Fruit fly (Drosophila melanogaster) whole organism, larva: ENCODE data around the gene CG9150.

Source experiments
- noc ChIP-seq: fragments of 200-800 bp; sonication (Bioruptor generic); optimal IDR thresholded peaks from 3 replicates; lab custom pipeline; 2019; ENCODE audit warnings: missing biosample characterization, mild to moderate bottlenecking, missing genetic modification characterization, moderate library complexity

Gene CG9150

dm6 chr2L:6024345-6024907 is 44.0 kb downstream of the CG9150 start, which contains the start of gene CG9107:
Gene CG9107, minus strand, starts transcription at chr2L:6024539.
- TF ChIP-seq noc (tag; lab: Kevin White, UChicago): no peak

dm6 chr2L:6022793-6023192 is 45.6 kb downstream of the CG9150 start:
- TF ChIP-seq noc (tag; lab: Kevin White, UChicago): no peak

- no peak for TF ChIP-seq noc (tag; lab: Kevin White, UChicago)
Observed at dm6 chr2L:6020535-6020934, 47.9 kb downstream of the CG9150 start, which contains the start of gene CG13996. Gene CG13996, plus strand, starts transcription at chr2L:6020835.

dm6 chr2L:6019352-6020131 is 48.9 kb downstream of the CG9150 start, which contains the start of gene H2.0:
Gene H2.0, minus strand, starts transcription at chr2L:6019402.
- no peak for TF ChIP-seq noc (tag; lab: Kevin White, UChicago)
